Worm (Caenorhabditis elegans): ENCODE data around the gene fip-1.

The fip-1 gene

ce11 chrIII:8628405-8628982 is 11.1 kb upstream of the fip-1 start, which contains the start of the genes polk-1 and gpr-1 (continued):
- TF ChIP-seq unc-62 (GFP tag; optimal IDR thresholded peaks at IDR 0.05) (no peak), Y55F3AM.14 (GFP tag; optimal IDR thresholded peaks at IDR 0.05) (no peak), nhr-10 (tag; optimal IDR thresholded peaks at IDR 0.05) (no peak), elt-1 (tag; optimal IDR thresholded peaks at IDR 0.05) (no peak), ama-1 (optimal IDR thresholded peaks at IDR 0.05) (no peak), ztf-4 (tag; optimal IDR thresholded peaks at IDR 0.05) (no peak), unc-55 (GFP tag; optimal IDR thresholded peaks at IDR 0.05) (no peak), lin-11 (tag; optimal IDR thresholded peaks at IDR 0.05) (no peak), peb-1 (tag; optimal IDR thresholded peaks at IDR 0.05) (no peak), fos-1 (tag; optimal IDR thresholded peaks at IDR 0.05) (no peak), unc-39 (tag; optimal IDR thresholded peaks at IDR 0.05) (no peak), mbf-1 (tag; optimal IDR thresholded peaks at IDR 0.05) (no peak), C34F6.9 (tag; optimal IDR thresholded peaks at IDR 0.05) (peak; percentile 27), nhr-12 (tag; optimal IDR thresholded peaks at IDR 0.05) (no peak), nhr-6 (tag; optimal IDR thresholded peaks at IDR 0.05) (no peak), blmp-1 (tag; optimal IDR thresholded peaks at IDR 0.05; ENCODE audit: insufficient read depth) (no peak)

- TF ChIP-seq fos-1 (tag; optimal IDR thresholded peaks at IDR 0.05) (peak; percentile 17), lin-13 (GFP tag; optimal IDR thresholded peaks at IDR 0.05) (peak; percentile 53), F13H6.1 (tag; optimal IDR thresholded peaks at IDR 0.05) (no peak), lin-11 (tag; optimal IDR thresholded peaks at IDR 0.05) (peak; percentile 23), R02D3.7 (tag; optimal IDR thresholded peaks at IDR 0.05) (no peak), C34F6.9 (tag; optimal IDR thresholded peaks at IDR 0.05) (peak; percentile 79), lin-39 (tag; optimal IDR thresholded peaks at IDR 0.05) (no peak), mab-5 (tag; optimal IDR thresholded peaks at IDR 0.05) (no peak), sma-3 (GFP tag; optimal IDR thresholded peaks at IDR 0.05) (peak; percentile 41), lsy-2 (tag; optimal IDR thresholded peaks at IDR 0.05) (peak; percentile 55 to 88), sma-9 (GFP tag; optimal IDR thresholded peaks at IDR 0.05) (peak; percentile 55), sma-9 (tag; optimal IDR thresholded peaks at IDR 0.05) (no peak), ZK546.5 (tag; optimal IDR thresholded peaks at IDR 0.05) (no peak), ztf-1 (GFP tag; conservative IDR thresholded peaks at IDR 0.05) (no peak), unc-55 (GFP tag; optimal IDR thresholded peaks at IDR 0.05) (peak; percentile 88), gmeb-1 (tag; optimal IDR thresholded peaks at IDR 0.05) (peak; percentile 89), nhr-129 (tag; optimal IDR thresholded peaks at IDR 0.05) (peak; percentile 19), nhr-25 (tag; optimal IDR thresholded peaks at IDR 0.05) (no peak)
Observed at ce11 chrIII:8630833-8631232, 8.7 kb upstream of the fip-1 start, which contains the start of gene dnj-10. Gene dnj-10, plus strand, starts transcription at chrIII:8631165.

DNA sequence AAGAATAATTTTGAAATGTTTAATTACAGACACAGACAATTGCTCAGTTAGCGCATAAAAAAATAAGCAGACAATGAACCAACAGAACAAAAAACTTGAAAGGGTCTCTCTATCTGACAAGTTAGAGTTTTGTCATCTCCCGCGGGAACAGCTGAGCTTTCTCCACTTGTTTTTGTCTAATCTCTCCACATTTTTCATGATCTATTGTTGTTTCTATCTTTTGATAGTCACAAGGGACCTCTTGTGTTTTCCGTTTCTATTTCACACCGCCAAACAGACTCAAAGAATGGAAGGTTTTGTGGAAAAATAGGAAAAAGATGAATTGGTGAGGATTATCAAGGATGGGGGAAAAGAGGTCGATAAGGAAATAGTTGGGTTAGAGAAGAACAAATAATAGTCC is 2.7 kb upstream of the fip-1 start:
- TF ChIP-seq elt-3 (tag; optimal IDR thresholded peaks at IDR 0.05) (no peak), nhr-25 (tag; optimal IDR thresholded peaks at IDR 0.05) (no peak), lsy-2 (tag; optimal IDR thresholded peaks at IDR 0.05) (peak in 1 of 2 experiments; percentile 52), egl-27 (tag; optimal IDR thresholded peaks at IDR 0.05) (no peak), skn-1 (tag; optimal IDR thresholded peaks at IDR 0.05) (no peak), ztf-4 (tag; optimal IDR thresholded peaks at IDR 0.05) (no peak), sma-3 (GFP tag; optimal IDR thresholded peaks at IDR 0.05) (no peak), nhr-21 (tag; optimal IDR thresholded peaks at IDR 0.05) (no peak), lin-39 (tag; optimal IDR thresholded peaks at IDR 0.05) (no peak), ZK546.5 (tag; optimal IDR thresholded peaks at IDR 0.05) (no peak), sem-4 (tag; optimal IDR thresholded peaks at IDR 0.05) (no peak), crh-2 (tag; optimal IDR thresholded peaks at IDR 0.05) (peak; percentile 23), gmeb-1 (tag; optimal IDR thresholded peaks at IDR 0.05) (no peak), C34F6.9 (tag; optimal IDR thresholded peaks at IDR 0.05) (peak; percentile 36), mdl-1 (tag; optimal IDR thresholded peaks at IDR 0.05) (no peak), nhr-10 (tag; optimal IDR thresholded peaks at IDR 0.05) (no peak), blmp-1 (tag; optimal IDR thresholded peaks at IDR 0.05; ENCODE audit: insufficient read depth) (no peak), Y55F3AM.14 (GFP tag; optimal IDR thresholded peaks at IDR 0.05) (no peak), R02D3.7 (tag; optimal IDR thresholded peaks at IDR 0.05) (no peak), aly-2 (tag; optimal IDR thresholded peaks at IDR 0.05) (no peak), mbf-1 (tag; optimal IDR thresholded peaks at IDR 0.05) (no peak), nhr-11 (tag; optimal IDR thresholded peaks at IDR 0.05) (no peak), sma-9 (GFP tag; optimal IDR thresholded peaks at IDR 0.05) (no peak), sma-9 (tag; optimal IDR thresholded peaks at IDR 0.05) (no peak), ama-1 (optimal IDR thresholded peaks at IDR 0.05) (no peak), ztf-1 (GFP tag; conservative IDR thresholded peaks at IDR 0.05) (no peak), ceh-16 (tag; optimal IDR thresholded peaks at IDR 0.05) (no peak), nhr-129 (tag; optimal IDR thresholded peaks at IDR 0.05) (peak; percentile 27), snpc-4 (tag; optimal IDR thresholded peaks at IDR 0.05) (no peak), mab-5 (tag; optimal IDR thresholded peaks at IDR 0.05) (peak; percentile 78), unc-39 (tag; optimal IDR thresholded peaks at IDR 0.05) (no peak), ceh-82 (tag; optimal IDR thresholded peaks at IDR 0.05) (no peak), lin-11 (tag; optimal IDR thresholded peaks at IDR 0.05) (no peak), alr-1 (tag; optimal IDR thresholded peaks at IDR 0.05) (no peak), lin-13 (GFP tag; optimal IDR thresholded peaks at IDR 0.05) (no peak), unc-62 (GFP tag; optimal IDR thresholded peaks at IDR 0.05) (no peak), fos-1 (tag; optimal IDR thresholded peaks at IDR 0.05) (no peak), zag-1 (tag; optimal IDR thresholded peaks at IDR 0.05) (no peak), ztf-11 (tag; optimal IDR thresholded peaks at IDR 0.05) (no peak), nhr-6 (tag; optimal IDR thresholded peaks at IDR 0.05) (no peak), nhr-23 (tag; optimal IDR thresholded peaks at IDR 0.05) (no peak), peb-1 (tag; optimal IDR thresholded peaks at IDR 0.05) (no peak), F13H6.1 (tag; optimal IDR thresholded peaks at IDR 0.05) (no peak)

Data from whole organism, L2 larva.